Worm (Caenorhabditis elegans): ENCODE data around the gene gap-2.

gap-2 gene

ce11 chrX:9504911-9505397 is 32.7 kb downstream of the gap-2 start:
- TF ChIP-seq unc-62 (GFP tag; optimal IDR thresholded peaks at IDR 0.05 in 1 of 2) (peak in 1 of 2 experiments; percentile 92), unc-62 (tag; optimal IDR thresholded peaks at IDR 0.05) (no peak), mes-2 (tag; optimal IDR thresholded peaks at IDR 0.05; ENCODE audit: poor library complexity, severe bottlenecking) (peak; percentile 24), unc-39 (tag; optimal IDR thresholded peaks at IDR 0.05) (no peak), tag-97 (GFP tag; IDR thresholded peaks at IDR 0.05) (no peak), F44E2.7 (GFP tag; IDR thresholded peaks at IDR 0.05) (no peak), mdt-29 (GFP tag; IDR thresholded peaks at IDR 0.05) (no peak), arid-1 (GFP tag; conservative IDR thresholded peaks at IDR 0.05) (no peak), mxl-2 (GFP tag; conservative IDR thresholded peaks at IDR 0.05) (no peak)

DNA sequence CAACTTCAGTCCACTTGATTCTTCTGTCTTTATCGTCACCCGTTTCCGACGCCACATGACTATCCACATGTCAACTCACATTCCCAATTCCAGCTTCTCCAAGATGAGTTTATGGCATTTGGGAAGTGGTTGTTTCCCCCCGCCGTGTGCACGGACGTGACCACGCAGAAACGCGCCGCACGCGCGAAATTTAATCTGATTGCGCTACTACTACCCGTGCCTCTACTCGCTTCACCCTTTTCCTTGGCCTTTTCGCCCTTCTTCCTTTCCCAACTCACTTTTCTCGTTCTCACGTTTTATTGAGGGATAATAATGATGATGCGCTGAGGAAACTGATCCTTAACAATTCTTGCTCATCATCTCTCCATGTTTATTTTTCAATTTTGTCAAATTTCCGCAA is 34.1 kb downstream of the gap-2 start:
- TF ChIP-seq dmd-9 (GFP tag; IDR thresholded peaks at IDR 0.05) (no peak), hlh-30 (tag; optimal IDR thresholded peaks at IDR 0.05; ENCODE audit: insufficient read depth) (peak; percentile 48)

DNA sequence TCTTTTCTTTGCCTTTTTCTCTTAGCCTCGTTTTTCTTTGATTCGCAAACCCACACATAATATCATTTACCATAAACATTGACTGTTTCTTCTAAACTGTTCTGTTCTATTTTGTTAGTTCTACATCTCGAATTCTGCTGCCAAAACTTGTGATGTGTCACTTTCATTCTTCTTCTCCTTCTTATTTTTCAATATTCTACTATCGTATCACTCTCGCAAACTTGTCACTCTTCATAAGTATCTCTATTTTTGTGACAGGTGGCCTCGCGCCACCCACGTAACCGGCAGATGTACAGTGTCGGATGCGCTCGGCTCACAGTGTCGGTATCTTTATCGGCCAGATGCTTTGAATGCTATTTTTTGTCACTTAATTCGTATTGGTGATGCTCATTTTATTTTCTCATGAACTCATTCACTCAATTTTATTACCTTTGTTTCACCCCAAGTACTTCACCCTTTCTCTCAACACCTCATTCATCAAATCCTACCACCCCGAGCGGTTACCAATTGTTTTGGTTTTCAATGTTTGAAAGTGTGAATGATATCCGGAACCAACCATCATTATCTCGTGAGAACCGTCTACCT is 36.2 kb downstream of the gap-2 start:
- TF ChIP-seq vab-7 (GFP tag; IDR thresholded peaks at IDR 0.05) (no peak), nhr-28 (tag; optimal IDR thresholded peaks at IDR 0.05) (peak; percentile 13), madf-9 (GFP tag; conservative IDR thresholded peaks at IDR 0.05) (no peak), dmd-8 (GFP tag; IDR thresholded peaks at IDR 0.05) (no peak), lir-3 (tag; optimal IDR thresholded peaks at IDR 0.05) (no peak), tra-1 (GFP tag; IDR thresholded peaks at IDR 0.05) (no peak), zip-2 (tag; optimal IDR thresholded peaks at IDR 0.05) (no peak), zfp-3 (GFP tag; conservative IDR thresholded peaks at IDR 0.05) (no peak), egl-27 (tag; optimal IDR thresholded peaks at IDR 0.05) (no peak), aha-1 (tag) (peak; percentile 74), mxl-2 (GFP tag; conservative IDR thresholded peaks at IDR 0.05) (no peak), dmd-9 (GFP tag; IDR thresholded peaks at IDR 0.05) (no peak), dve-1 (tag; optimal IDR thresholded peaks at IDR 0.05; ENCODE audit: insufficient read depth) (no peak)

ce11 chrX:9509516-9509915 is 37.2 kb downstream of the gap-2 start:
- peak in 1 of 2 experiments; percentile 69 for TF ChIP-seq unc-62 (GFP tag; optimal IDR thresholded peaks at IDR 0.05 in 1 of 2)
- TF ChIP-seq unc-62 (tag; optimal IDR thresholded peaks at IDR 0.05) = no peak
- TF ChIP-seq php-3 (GFP tag; IDR thresholded peaks at IDR 0.05) = no peak

ce11 chrX:9509922-9510321 is 37.7 kb downstream of the gap-2 start:
- TF ChIP-seq ctbp-1 (GFP tag; IDR thresholded peaks at IDR 0.05) (no peak), mdl-1 (tag; optimal IDR thresholded peaks at IDR 0.05) (no peak), hlh-30 (tag; optimal IDR thresholded peaks at IDR 0.05; ENCODE audit: insufficient read depth) (no peak), nhr-48 (tag; optimal IDR thresholded peaks at IDR 0.05) (no peak)

DNA sequence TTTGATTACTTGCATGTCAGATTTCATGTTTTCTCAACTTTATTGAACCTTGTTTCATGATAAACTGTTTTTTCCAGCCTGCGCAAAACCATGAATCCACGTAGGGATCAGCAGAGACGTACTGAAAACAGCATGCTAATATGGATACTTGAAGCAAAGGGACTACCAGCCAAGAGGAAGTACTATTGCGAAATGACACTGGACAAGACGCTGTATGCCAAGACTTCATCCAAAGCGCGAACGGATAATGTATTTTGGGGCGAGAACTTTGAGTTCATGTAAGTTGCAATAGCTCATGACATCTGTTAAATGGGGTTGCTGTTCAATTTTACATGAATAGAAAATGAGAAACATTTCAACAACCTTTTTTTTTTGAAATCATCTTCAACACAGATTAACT is 38.2 kb downstream of the gap-2 start:
- no peak for TF ChIP-seq daf-8 (GFP tag; IDR thresholded peaks at IDR 0.05)
- TF ChIP-seq dpl-1 (GFP tag; optimal IDR thresholded peaks at IDR 0.05) = no peak
- no peak for TF ChIP-seq daf-12 (tag; optimal IDR thresholded peaks at IDR 0.05)
- peak in 1 of 2 experiments; percentile 72 for TF ChIP-seq unc-62 (GFP tag; optimal IDR thresholded peaks at IDR 0.05 in 1 of 2)
- no peak for TF ChIP-seq unc-62 (tag; optimal IDR thresholded peaks at IDR 0.05)
- no peak for TF ChIP-seq dmd-8 (GFP tag; IDR thresholded peaks at IDR 0.05)

- no peak for TF ChIP-seq madf-9 (GFP tag; conservative IDR thresholded peaks at IDR 0.05)
- TF ChIP-seq lin-1 (GFP tag; IDR thresholded peaks at IDR 0.05) = no peak
- no peak for TF ChIP-seq skn-1 (tag; optimal IDR thresholded peaks at IDR 0.05)
- TF ChIP-seq zip-2 (tag; optimal IDR thresholded peaks at IDR 0.05) = no peak
- TF ChIP-seq tag-97 (GFP tag; IDR thresholded peaks at IDR 0.05) = no peak
- TF ChIP-seq gei-8 (GFP tag; optimal IDR thresholded peaks at IDR 0.05) = no peak
- no peak for TF ChIP-seq dmd-9 (GFP tag; IDR thresholded peaks at IDR 0.05)
- TF ChIP-seq nhr-25 (tag; optimal IDR thresholded peaks at IDR 0.05; ENCODE audit: borderline replicate concordance, insufficient read depth) = no peak
- no peak for TF ChIP-seq hmg-1.1 (GFP tag; IDR thresholded peaks at IDR 0.05)
- no peak for TF ChIP-seq nhr-102 (tag; optimal IDR thresholded peaks at IDR 0.05)
- TF ChIP-seq unc-62 (GFP tag; optimal IDR thresholded peaks at IDR 0.05 in 1 of 2) = no peak
- TF ChIP-seq unc-62 (tag; optimal IDR thresholded peaks at IDR 0.05) = no peak
- no peak for TF ChIP-seq ztf-7 (tag; optimal IDR thresholded peaks at IDR 0.05)
- TF ChIP-seq mxl-3 (GFP tag; optimal IDR thresholded peaks at IDR 0.05) = no peak
- no peak for TF ChIP-seq F44E2.7 (GFP tag; IDR thresholded peaks at IDR 0.05)
- TF ChIP-seq unc-39 (tag; optimal IDR thresholded peaks at IDR 0.05) = no peak
- TF ChIP-seq T26A8.4 (GFP tag; IDR thresholded peaks at IDR 0.05) = no peak
Observed at ce11 chrX:9512457-9512856, 40.2 kb downstream of the gap-2 start.
